Worm (Caenorhabditis elegans) whole organism, midembryonic: ENCODE results near the gene H20J04.1.

Experiments
- T22C8.4 ChIP-seq: fragments of 200-800 bp; sonication (Bioruptor generic); IDR thresholded peaks from 2 replicates; pipeline ENCODE4 v1.3.6; 2022; ENCODE audit warnings: missing genetic modification characterization, missing compliant biosample characterization
- flt-1 ChIP-seq: fragments of 200-800 bp; sonication (Bioruptor generic); IDR thresholded peaks from 2 replicates; pipeline ENCODE4 v1.3.6; 2022; ENCODE audit warnings: missing genetic modification characterization, missing compliant biosample characterization
- klf-2 ChIP-seq: fragments of 200-800 bp; sonication (Bioruptor generic); conservative IDR thresholded peaks from 2 replicates; pipeline ENCODE4 v1.3.6; 2022; ENCODE audit warnings: missing genetic modification reagents, missing genetic modification characterization, missing compliant biosample characterization
- tab-1 ChIP-seq: fragments of 200-800 bp; sonication (Bioruptor generic); IDR thresholded peaks from 2 replicates; pipeline ENCODE4 v1.3.6; 2022; ENCODE audit warnings: missing genetic modification characterization, missing compliant biosample characterization
- ztf-23 ChIP-seq: fragments of 200-800 bp; sonication (Bioruptor generic); IDR thresholded peaks from 2 replicates; pipeline ENCODE4 v1.3.6; 2022; ENCODE audit warnings: missing genetic modification reagents, missing genetic modification characterization, missing compliant biosample characterization

DNA sequence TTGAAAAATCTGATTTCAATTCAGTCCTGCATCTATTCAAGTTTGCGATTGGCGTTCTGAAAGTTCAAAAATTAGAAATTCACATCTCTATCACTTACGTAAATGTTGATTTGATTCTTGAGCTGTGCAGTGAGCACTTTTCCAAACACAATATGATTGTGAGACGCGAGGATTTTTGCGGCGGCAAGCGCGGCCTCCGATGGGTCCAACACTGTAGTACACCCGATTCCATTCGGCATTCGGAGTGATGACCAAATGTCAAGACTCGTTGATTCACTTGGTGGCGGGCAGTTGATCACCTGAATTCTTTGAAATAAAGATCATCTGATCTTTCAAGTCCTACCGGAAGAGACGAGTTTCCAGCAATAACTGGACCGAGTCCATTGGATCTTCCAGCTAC, 14.3 kb downstream of the H20J04.1 start:
- no peak for TF ChIP-seq tab-1 (GFP tag; lab: Robert Waterston, UW)
- TF ChIP-seq flt-1 (GFP tag; lab: Robert Waterston, UW): no peak
- TF ChIP-seq klf-2 (GFP tag; lab: Robert Waterston, UW): no peak
- TF ChIP-seq ztf-23 (GFP tag; lab: Robert Waterston, UW): no peak
- TF ChIP-seq T22C8.4 (GFP tag; lab: Robert Waterston, UW): no peak
